Worm (Caenorhabditis elegans): Measurements from ENCODE around the gene K01A11.1.

- TF ChIP-seq pag-3 (tag; optimal IDR thresholded peaks at IDR 0.05; ENCODE audit: borderline replicate concordance) (no peak), ceh-2 (tag; optimal IDR thresholded peaks at IDR 0.05) (no peak), unc-86 (tag; optimal IDR thresholded peaks at IDR 0.05) (no peak), sox-2 (GFP tag; IDR thresholded peaks at IDR 0.05) (no peak), unc-55 (GFP tag; optimal IDR thresholded peaks at IDR 0.05) (no peak), ceh-9 (tag; optimal IDR thresholded peaks at IDR 0.05) (no peak), sox-4 (tag; optimal IDR thresholded peaks at IDR 0.05) (no peak), hlh-13 (GFP tag; optimal IDR thresholded peaks at IDR 0.05) (no peak), hlh-15 (tag; optimal IDR thresholded peaks at IDR 0.05) (no peak), dve-1 (tag; optimal IDR thresholded peaks at IDR 0.05) (no peak)
Measured at ce11 chrIII:3429761-3430160, 1.5 kb downstream of the K01A11.1 start.
